Worm (Caenorhabditis elegans) whole organism, early embryonic: ENCODE measurements around the gene lipl-7.
A peak's percentile ranks its signal among the peaks of the same experiment; 100 is the strongest.

ENCODE experiments used
- B0310.2 ChIP-seq: sonication (generic microtip); optimal IDR thresholded peaks from 2 replicates; lab custom pipeline; 2016; ENCODE audit warnings: mild to moderate bottlenecking, missing genetic modification characterization, missing compliant biosample characterization
- F13C5.2 ChIP-seq: sonication (generic microtip); optimal IDR thresholded peaks from 2 replicates; lab custom pipeline; 2017; ENCODE audit warnings: mild to moderate bottlenecking, missing genetic modification characterization, inconsistent platforms, missing compliant biosample characterization
- aly-1 ChIP-seq: sonication (generic microtip); optimal IDR thresholded peaks from 2 replicates; lab custom pipeline; 2016; ENCODE audit warnings: missing genetic modification characterization, missing compliant biosample characterization
- ama-1 ChIP-seq: fragments of 150-350 bp; optimal IDR thresholded peaks from 2 replicates; lab custom pipeline; 2014
- ceh-13 ChIP-seq: fragments of 200-800 bp; sonication (Bioruptor generic); optimal IDR thresholded peaks from 2 replicates; lab custom pipeline; 2018; ENCODE audit warnings: mild to moderate bottlenecking, missing genetic modification characterization, missing compliant biosample characterization
- ceh-36 ChIP-seq: sonication (generic microtip); optimal IDR thresholded peaks from 2 replicates; lab custom pipeline; 2016; ENCODE audit warnings: missing genetic modification characterization, inconsistent platforms, missing compliant biosample characterization
- ets-7 ChIP-seq: sonication (generic microtip); optimal IDR thresholded peaks from 2 replicates; lab custom pipeline; 2016; ENCODE audit warnings: missing genotype, missing genetic modification characterization, missing compliant biosample characterization
- flt-1 ChIP-seq: fragments of 200-800 bp; sonication (Bioruptor generic); IDR thresholded peaks from 2 replicates; pipeline ENCODE4 v1.3.6; 2022; ENCODE audit warnings: missing genetic modification characterization, missing compliant biosample characterization
- hmbx-1 ChIP-seq: sonication (generic microtip); optimal IDR thresholded peaks from 2 replicates; lab custom pipeline; 2016; ENCODE audit warnings: mild to moderate bottlenecking, missing genetic modification characterization, missing compliant biosample characterization
- hmg-4 ChIP-seq: fragments of 200-800 bp; sonication (Bioruptor generic); optimal IDR thresholded peaks from 2 replicates; lab custom pipeline; 2018; ENCODE audit warnings: mild to moderate bottlenecking, missing genetic modification characterization, missing compliant biosample characterization
- hnd-1 ChIP-seq: sonication (generic microtip); optimal IDR thresholded peaks from 2 replicates; lab custom pipeline; 2016; ENCODE audit warnings: missing genetic modification characterization, missing compliant biosample characterization
- pes-1 ChIP-seq: fragments of 200-800 bp; sonication (Bioruptor generic); IDR thresholded peaks from 2 replicates; pipeline ENCODE4 v1.3.6; 2022; ENCODE audit warnings: missing genetic modification reagents, missing genetic modification characterization, missing compliant biosample characterization
- scrt-1 ChIP-seq: fragments of 200-800 bp; sonication (Bioruptor generic); IDR thresholded peaks from 2 replicates; pipeline ENCODE4 v1.3.6; 2022; ENCODE audit warnings: missing genetic modification characterization, missing compliant biosample characterization
- sea-1 ChIP-seq: fragments of 200-800 bp; sonication (Bioruptor generic); conservative IDR thresholded peaks from 2 replicates; pipeline ENCODE4 v1.3.6; 2022; ENCODE audit warnings: missing genetic modification characterization, missing compliant biosample characterization
- tbx-11 ChIP-seq: fragments of 200-800 bp; sonication (Bioruptor generic); IDR thresholded peaks from 2 replicates; pipeline ENCODE4 v1.3.6; 2022; ENCODE audit warnings: missing genetic modification characterization, missing compliant biosample characterization
- tbx-37 ChIP-seq: fragments of 200-800 bp; sonication (Bioruptor generic); conservative IDR thresholded peaks from 2 replicates; pipeline ENCODE4 v1.3.6; 2022; ENCODE audit warnings: missing genetic modification reagents, missing genetic modification characterization, missing compliant biosample characterization
- tra-4 ChIP-seq: sonication (generic microtip); optimal IDR thresholded peaks from 2 replicates; lab custom pipeline; 2017; ENCODE audit warnings: missing genetic modification characterization, missing compliant biosample characterization

lipl-7 gene

DNA sequence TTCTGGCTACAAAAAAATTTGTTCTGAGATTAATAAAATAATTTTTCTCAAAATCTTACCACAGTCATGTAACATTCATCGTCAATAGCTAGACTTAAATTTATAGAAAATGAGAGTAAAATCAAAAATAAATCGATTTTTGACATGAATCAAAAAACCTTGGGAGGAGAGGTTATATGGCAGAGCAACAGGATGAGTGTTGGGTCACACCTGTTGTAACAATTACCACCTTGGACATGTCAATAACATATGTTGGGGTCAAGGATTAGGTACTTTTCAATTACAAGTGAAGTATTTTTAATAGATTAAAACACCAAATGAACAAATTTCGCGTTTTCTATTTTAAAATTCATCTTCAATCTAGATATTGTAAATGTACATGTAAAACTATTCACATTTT is at the start of gene lipl-7:
Gene lipl-7 (minus strand): TSS at position 165 of the 400 bp plus-strand sequence.
- no peak for TF ChIP-seq scrt-1 (GFP tag; lab: Robert Waterston, UW)
- no peak for TF ChIP-seq pes-1 (GFP tag; lab: Robert Waterston, UW)

DNA sequence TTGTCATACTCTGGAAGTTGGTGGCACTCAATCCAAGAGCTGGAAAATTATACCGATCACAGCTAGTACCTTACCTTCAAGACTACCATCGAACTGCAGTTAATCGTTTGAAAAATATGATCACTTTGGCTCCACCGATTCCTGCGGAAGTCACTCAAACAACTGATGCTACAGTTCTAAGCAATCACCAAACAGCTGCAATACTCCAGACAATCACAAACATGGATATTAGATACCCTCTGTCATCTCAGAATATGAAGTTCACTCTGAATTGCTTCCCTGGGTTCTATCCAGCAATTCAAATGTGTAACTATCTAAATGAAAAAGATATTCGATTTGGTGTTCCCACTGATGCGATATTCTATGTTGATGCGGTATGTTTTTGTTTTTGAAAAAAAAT is 47.0 kb upstream of the lipl-7 start:
- TF ChIP-seq B0310.2 (no peak), tbx-11 (GFP tag; lab: Robert Waterston, UW) (no peak)

DNA sequence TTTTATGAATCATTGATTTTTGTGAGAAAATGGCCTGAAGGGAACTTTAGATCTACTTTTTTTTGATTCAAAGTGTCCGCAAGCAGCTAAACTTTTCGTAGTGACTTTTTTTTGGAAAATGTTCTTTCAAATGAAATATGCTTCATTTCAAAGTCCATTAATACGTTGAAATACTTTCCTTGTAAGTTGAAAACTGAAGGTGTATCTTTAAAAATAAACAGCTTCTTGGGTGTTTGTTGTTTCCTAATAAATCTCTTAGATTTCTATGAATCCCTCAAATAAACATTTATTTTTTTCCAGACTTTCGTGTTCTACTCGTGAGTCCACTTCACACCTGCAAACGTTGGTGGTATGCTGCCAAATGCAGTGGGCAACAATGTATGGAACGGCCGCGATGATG is 45.0 kb upstream of the lipl-7 start, which contains the start of gene ebax-1:
Gene ebax-1 (plus strand): TSS at position 301 of the 400 bp plus-strand sequence.
- no peak for TF ChIP-seq tbx-37 (GFP tag; lab: Robert Waterston, UW)
- no peak for TF ChIP-seq ets-7
- TF ChIP-seq hmbx-1 (tag; lab: Kevin White, UChicago) = no peak
- no peak for TF ChIP-seq ceh-13 (GFP tag; lab: Kevin White, UChicago)
- TF ChIP-seq flt-1 (GFP tag; lab: Robert Waterston, UW) = no peak
- no peak for TF ChIP-seq B0310.2

DNA sequence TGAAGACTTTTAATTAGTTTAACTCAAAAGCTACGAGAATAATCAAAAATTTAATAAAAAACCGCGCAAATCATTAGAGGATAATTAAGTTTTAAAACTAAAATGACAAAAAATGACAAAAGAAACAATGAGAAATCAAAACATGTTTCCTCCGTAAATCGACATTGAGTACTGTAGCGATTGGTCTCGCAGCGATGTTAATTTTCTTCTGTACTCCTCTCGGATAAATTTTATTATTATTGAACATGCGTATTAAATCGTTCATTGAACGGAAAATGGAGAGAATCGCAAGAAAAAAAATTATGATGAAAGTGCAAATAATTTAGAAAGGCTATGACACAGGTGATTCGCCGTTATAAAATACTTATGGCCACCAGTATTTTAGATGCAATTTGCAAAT is 43.7 kb upstream of the lipl-7 start:
- TF ChIP-seq hmg-4 (GFP tag; lab: Kevin White, UChicago) = no peak
- TF ChIP-seq ama-1 (lab: Kevin White, UChicago) = no peak
- TF ChIP-seq tbx-37 (GFP tag; lab: Robert Waterston, UW) = no peak
- no peak for TF ChIP-seq scrt-1 (GFP tag; lab: Robert Waterston, UW)
- no peak for TF ChIP-seq ets-7
- no peak for TF ChIP-seq tbx-11 (GFP tag; lab: Robert Waterston, UW)
- no peak for TF ChIP-seq sea-1 (GFP tag; lab: Robert Waterston, UW)
- TF ChIP-seq flt-1 (GFP tag; lab: Robert Waterston, UW) = no peak
- TF ChIP-seq aly-1 = no peak
- no peak for TF ChIP-seq ceh-13 (GFP tag; lab: Kevin White, UChicago)
- no peak for TF ChIP-seq F13C5.2 (tag; lab: Kevin White, UChicago)
- no peak for TF ChIP-seq tra-4 (tag; lab: Kevin White, UChicago)
- TF ChIP-seq ceh-36 = no peak

DNA sequence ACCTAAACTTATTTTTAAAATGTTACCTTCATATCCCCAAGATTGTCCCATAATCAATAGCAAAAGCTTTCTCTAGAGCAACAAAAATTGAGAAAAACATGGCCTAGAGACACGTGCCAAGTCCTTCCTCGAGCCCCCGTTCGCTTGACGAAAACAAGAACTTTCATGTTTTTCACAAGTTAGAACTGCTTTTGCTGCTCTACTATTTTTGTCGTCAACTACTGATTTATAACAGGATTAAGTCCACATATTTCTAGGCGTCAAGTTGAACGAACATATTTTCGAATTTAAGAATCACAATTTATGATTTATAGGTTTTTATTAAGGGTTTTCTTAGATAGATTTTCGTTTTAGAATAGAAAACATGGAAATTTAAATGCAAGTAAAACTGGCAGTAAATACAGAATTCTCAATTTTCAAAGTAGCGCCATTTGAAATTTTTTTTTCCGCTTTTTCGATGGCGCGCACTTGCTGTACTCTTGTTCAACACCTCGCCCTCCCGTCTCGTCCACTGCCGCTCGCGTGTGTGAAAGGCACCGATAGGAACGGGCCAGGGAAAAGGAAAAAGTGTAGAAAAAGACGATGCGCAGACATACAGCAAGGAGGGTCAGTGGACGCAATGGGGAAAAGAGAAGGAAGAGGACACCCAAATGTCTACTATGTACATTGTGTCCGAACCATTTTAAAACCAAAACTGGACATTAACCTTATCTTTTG is 42.7 kb upstream of the lipl-7 start, which contains the start of gene rad-51:
Gene rad-51 (minus strand): TSS at position 51 of the 717 bp plus-strand sequence.
- TF ChIP-seq ama-1 (lab: Kevin White, UChicago) = no peak
- TF ChIP-seq tra-4 (tag; lab: Kevin White, UChicago) = no peak
- TF ChIP-seq tbx-37 (GFP tag; lab: Robert Waterston, UW) = no peak
- peak; percentile 60 for TF ChIP-seq F13C5.2 (tag; lab: Kevin White, UChicago)
- TF ChIP-seq ceh-36 = no peak
- TF ChIP-seq hmg-4 (GFP tag; lab: Kevin White, UChicago) = peak; percentile 44
- TF ChIP-seq sea-1 (GFP tag; lab: Robert Waterston, UW) = no peak
- TF ChIP-seq aly-1 = peak; percentile 37
- TF ChIP-seq pes-1 (GFP tag; lab: Robert Waterston, UW) = no peak
- TF ChIP-seq B0310.2 = no peak

DNA sequence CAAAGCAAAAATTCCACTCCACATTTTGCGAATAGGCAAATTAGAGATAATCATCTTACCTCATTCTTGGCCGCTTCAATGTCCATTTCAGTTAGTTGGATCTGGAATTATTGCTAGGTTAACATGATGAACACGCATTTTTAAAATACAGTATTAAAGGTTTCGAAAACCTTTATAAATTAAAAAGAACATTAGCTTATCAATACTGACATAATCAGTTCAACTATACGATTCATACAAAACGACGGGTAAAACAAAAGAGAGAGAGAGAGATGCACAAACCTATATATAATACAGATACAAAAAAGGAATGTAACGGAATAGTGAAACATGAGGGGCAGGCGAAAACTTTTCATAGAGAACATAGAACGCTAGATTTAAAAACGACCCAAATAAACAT is 39.9 kb upstream of the lipl-7 start, which contains the start of gene thk-1:
Gene thk-1 (minus strand): TSS at position 101 of the 400 bp plus-strand sequence.
- no peak for TF ChIP-seq scrt-1 (GFP tag; lab: Robert Waterston, UW)
- TF ChIP-seq flt-1 (GFP tag; lab: Robert Waterston, UW) = no peak
- no peak for TF ChIP-seq hmbx-1 (tag; lab: Kevin White, UChicago)
- TF ChIP-seq hmg-4 (GFP tag; lab: Kevin White, UChicago) = no peak
- no peak for TF ChIP-seq ceh-36
- TF ChIP-seq tbx-37 (GFP tag; lab: Robert Waterston, UW) = no peak
- no peak for TF ChIP-seq F13C5.2 (tag; lab: Kevin White, UChicago)
- no peak for TF ChIP-seq ama-1 (lab: Kevin White, UChicago)
- no peak for TF ChIP-seq aly-1
- TF ChIP-seq sea-1 (GFP tag; lab: Robert Waterston, UW) = no peak
- no peak for TF ChIP-seq ets-7
- TF ChIP-seq hnd-1 (tag; lab: Kevin White, UChicago) = no peak
- no peak for TF ChIP-seq tbx-11 (GFP tag; lab: Robert Waterston, UW)
- no peak for TF ChIP-seq B0310.2
- TF ChIP-seq ceh-13 (GFP tag; lab: Kevin White, UChicago) = no peak
- TF ChIP-seq tra-4 (tag; lab: Kevin White, UChicago) = no peak
- no peak for TF ChIP-seq pes-1 (GFP tag; lab: Robert Waterston, UW)

DNA sequence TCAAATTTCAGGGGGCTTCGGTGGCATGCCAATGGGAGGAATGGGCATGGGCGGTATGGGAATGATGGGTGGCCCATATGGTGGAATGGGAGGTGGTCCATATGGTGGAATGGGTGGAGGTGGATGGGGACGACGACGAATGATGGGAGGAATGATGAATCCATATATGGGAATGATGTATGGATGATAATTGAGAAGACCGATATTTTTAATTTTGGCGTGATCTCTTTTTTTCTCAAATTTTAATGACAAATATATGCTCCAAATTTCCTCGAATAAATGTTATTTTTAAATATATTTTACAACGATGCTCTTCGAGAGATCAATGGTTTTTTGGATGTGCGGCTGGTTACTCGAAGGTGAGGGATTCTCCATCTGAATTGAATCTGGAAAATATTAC is 36.1 kb upstream of the lipl-7 start, which contains the start of gene Y43C5A.4:
Gene Y43C5A.4 (plus strand): TSS at position 301 of the 400 bp plus-strand sequence.
- TF ChIP-seq sea-1 (GFP tag; lab: Robert Waterston, UW) (no peak), ceh-36 (no peak), B0310.2 (no peak), tbx-37 (GFP tag; lab: Robert Waterston, UW) (no peak), scrt-1 (GFP tag; lab: Robert Waterston, UW) (no peak), tra-4 (tag; lab: Kevin White, UChicago) (no peak), hmg-4 (GFP tag; lab: Kevin White, UChicago) (no peak)

DNA sequence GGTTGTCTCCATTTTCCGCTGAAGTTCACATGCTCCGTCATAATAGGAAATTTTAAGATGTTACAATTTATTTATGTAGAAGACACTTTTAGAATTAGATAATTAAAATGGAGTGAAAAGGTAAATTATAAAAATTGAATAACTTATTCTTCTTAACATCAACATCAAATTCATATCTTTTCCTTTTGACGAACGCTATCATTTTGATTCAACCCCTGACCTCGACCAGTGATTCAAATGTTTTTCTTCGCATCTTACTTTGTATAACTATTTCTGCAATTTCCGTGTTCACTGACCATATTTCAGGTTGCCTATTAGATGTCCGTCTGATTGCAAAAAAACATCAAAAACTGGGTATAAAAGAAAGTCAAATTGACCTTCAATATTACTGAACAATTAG is 35.3 kb upstream of the lipl-7 start, which contains the start of gene Y43C5A.7:
Gene Y43C5A.7 (plus strand): TSS at position 301 of the 400 bp plus-strand sequence.
- TF ChIP-seq scrt-1 (GFP tag; lab: Robert Waterston, UW) (no peak), B0310.2 (no peak), hmg-4 (GFP tag; lab: Kevin White, UChicago) (no peak), pes-1 (GFP tag; lab: Robert Waterston, UW) (no peak), hmbx-1 (tag; lab: Kevin White, UChicago) (no peak), ama-1 (lab: Kevin White, UChicago) (no peak), ets-7 (no peak), hnd-1 (tag; lab: Kevin White, UChicago) (no peak), sea-1 (GFP tag; lab: Robert Waterston, UW) (no peak), F13C5.2 (tag; lab: Kevin White, UChicago) (no peak), tbx-37 (GFP tag; lab: Robert Waterston, UW) (no peak), tbx-11 (GFP tag; lab: Robert Waterston, UW) (no peak), ceh-13 (GFP tag; lab: Kevin White, UChicago) (no peak), aly-1 (no peak)
